Worm (Caenorhabditis elegans): ENCODE measurements around the gene ddn-3.

DNA sequence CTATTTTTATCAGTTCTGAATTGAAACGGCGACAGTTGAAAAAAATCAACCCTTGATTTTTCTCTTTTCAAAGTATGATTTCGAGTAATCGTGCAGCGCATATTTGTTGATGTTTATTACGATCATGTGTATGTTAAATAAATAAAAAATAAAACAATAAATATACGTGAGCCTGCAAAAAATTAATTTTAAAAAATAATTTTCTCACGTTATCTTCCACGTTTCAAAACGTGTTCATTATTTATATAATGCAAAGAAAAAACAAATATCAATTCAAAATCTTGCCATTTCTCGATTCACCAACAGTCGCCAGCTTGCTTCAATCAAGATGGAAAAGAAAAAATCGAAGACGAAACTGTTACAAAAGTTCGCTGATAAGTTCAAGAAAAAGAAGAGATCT, 27.8 kb downstream of the ddn-3 start, which contains the start of gene F40G12.10:
- TF ChIP-seq med-1 (GFP tag; optimal IDR thresholded peaks at IDR 0.05; ENCODE audit: insufficient read depth) (no peak), flt-1 (GFP tag; IDR thresholded peaks at IDR 0.05) (no peak), ref-1 (GFP tag; conservative IDR thresholded peaks at IDR 0.05) (no peak), T22C8.4 (GFP tag; IDR thresholded peaks at IDR 0.05) (no peak), ztf-29 (GFP tag; IDR thresholded peaks at IDR 0.05) (no peak), cog-1 (tag; optimal IDR thresholded peaks at IDR 0.05) (no peak), tab-1 (GFP tag; IDR thresholded peaks at IDR 0.05) (no peak), klf-2 (GFP tag; conservative IDR thresholded peaks at IDR 0.05) (no peak)
